Fruit fly (Drosophila melanogaster) whole organism: Measurements from ENCODE around the gene to.

Experiments used
- CG8478 ChIP-seq: fragments of >200 bp; optimal IDR thresholded peaks from 2 replicates; lab custom pipeline; 2018; ENCODE audit warnings: inconsistent platforms
- Dll ChIP-seq: fragments of >200 bp; optimal IDR thresholded peaks from 2 replicates; lab custom pipeline; 2017
- EcR ChIP-seq, 2 experiments: fragments of >200 bp; optimal IDR thresholded peaks; 2 replicates each; lab custom pipeline; 2017; ENCODE audit warnings: missing biosample characterization in 2 of 2, missing genetic modification characterization in 2 of 2, missing genetic modification reagents in 2 of 2
- pan ChIP-seq: fragments of >200 bp; optimal IDR thresholded peaks from 2 replicates; lab custom pipeline; 2017
- psq ChIP-seq: fragments of >200 bp; optimal IDR thresholded peaks from 2 replicates; lab custom pipeline; 2017

dm6 chr3R:25241507-25242070, 1.6 kb downstream of the to start, which contains the start of gene CG11854:
- TF ChIP-seq CG8478 (lab: Kevin White, UChicago) (no peak), EcR (GFP tag; optimal IDR thresholded peaks at IDR 0.05; lab: Kevin White, UChicago) (no peak), pan (no peak), psq (lab: Kevin White, UChicago) (no peak), Dll (lab: Kevin White, UChicago) (no peak)
